Worm (Caenorhabditis elegans): Measurements from ENCODE around the gene Y14H12B.1.

ce11 chrII:3931230-3931629, 3.0 kb upstream of the Y14H12B.1 start:
- TF ChIP-seq nhr-2 (tag; optimal IDR thresholded peaks at IDR 0.05) = no peak
- TF ChIP-seq nhr-12 (tag; optimal IDR thresholded peaks at IDR 0.05) = no peak
- TF ChIP-seq ceh-43 (GFP tag; optimal IDR thresholded peaks at IDR 0.05) = no peak
- no peak for TF ChIP-seq ztf-11 (tag; optimal IDR thresholded peaks at IDR 0.05)
- TF ChIP-seq snpc-4 (tag; optimal IDR thresholded peaks at IDR 0.05) = no peak
- TF ChIP-seq blmp-1 (tag; optimal IDR thresholded peaks at IDR 0.05) = no peak
- TF ChIP-seq unc-62 (GFP tag; optimal IDR thresholded peaks at IDR 0.05) = no peak
- TF ChIP-seq elt-3 (tag; optimal IDR thresholded peaks at IDR 0.05) = no peak
- no peak for TF ChIP-seq tbx-8 (GFP tag; optimal IDR thresholded peaks at IDR 0.05)
- TF ChIP-seq lin-13 (tag; optimal IDR thresholded peaks at IDR 0.05) = no peak
- TF ChIP-seq ces-1 (GFP tag; optimal IDR thresholded peaks at IDR 0.05) = no peak
- TF ChIP-seq pha-4 (tag; optimal IDR thresholded peaks at IDR 0.05) = no peak
- no peak for TF ChIP-seq unc-39 (tag; optimal IDR thresholded peaks at IDR 0.05)
